Worm (Caenorhabditis elegans): Measurements from ENCODE around the gene nep-4.
A peak's percentile ranks its signal among the peaks of the same experiment; 100 is the strongest.
"Not testable (repeated sequence)": the region's sequence is repeated elsewhere in the genome, so short reads cannot be mapped to it uniquely, and the experiment has no call there.

The nep-4 gene

ce11 chrX:6863032-6863431 lies at the start of gene nep-4:
Gene nep-4 (minus strand): TSS chrX:6863424.
- TF ChIP-seq W03F9.2 (tag; optimal IDR thresholded peaks at IDR 0.05) (no peak), him-1 (tag; optimal IDR thresholded peaks at IDR 0.05) (no peak), dao-5 (tag; optimal IDR thresholded peaks at IDR 0.05) (no peak)

ce11 chrX:6905581-6905980 lies 42.4 kb upstream of the nep-4 start:
- TF ChIP-seq W03F9.2 (tag; optimal IDR thresholded peaks at IDR 0.05) (no peak), him-1 (tag; optimal IDR thresholded peaks at IDR 0.05) (no peak), dao-5 (tag; optimal IDR thresholded peaks at IDR 0.05) (no peak)

- TF ChIP-seq him-1 (tag; optimal IDR thresholded peaks at IDR 0.05), result no peak
- TF ChIP-seq W03F9.2 (tag; optimal IDR thresholded peaks at IDR 0.05), result no peak
- no peak for TF ChIP-seq dao-5 (tag; optimal IDR thresholded peaks at IDR 0.05)
These were observed 41.0 kb upstream of the nep-4 start, which contains the start of gene sid-5 for ce11 chrX:6904064-6904771. Gene sid-5 (plus strand): TSS chrX:6904721.

- TF ChIP-seq W03F9.2 (tag; optimal IDR thresholded peaks at IDR 0.05), result no peak
- TF ChIP-seq dao-5 (tag; optimal IDR thresholded peaks at IDR 0.05), result peak; percentile 14
These were observed 39.7 kb upstream of the nep-4 start for ce11 chrX:6902958-6903357.

ce11 chrX:6901078-6901477 lies 37.9 kb upstream of the nep-4 start, which contains the start of gene pes-23:
Gene pes-23 (plus strand): TSS chrX:6901378.
- TF ChIP-seq W03F9.2 (tag; optimal IDR thresholded peaks at IDR 0.05), result no peak
- TF ChIP-seq dao-5 (tag; optimal IDR thresholded peaks at IDR 0.05), result no peak
- TF ChIP-seq him-1 (tag; optimal IDR thresholded peaks at IDR 0.05), result no peak

ce11 chrX:6899848-6900247 lies 36.6 kb upstream of the nep-4 start, which contains the start of gene F14B8.4:
Gene F14B8.4 (minus strand): TSS chrX:6899948.
- TF ChIP-seq him-1 (tag; optimal IDR thresholded peaks at IDR 0.05) (no peak), W03F9.2 (tag; optimal IDR thresholded peaks at IDR 0.05) (no peak), dao-5 (tag; optimal IDR thresholded peaks at IDR 0.05) (no peak)

- TF ChIP-seq W03F9.2 (tag; optimal IDR thresholded peaks at IDR 0.05) (no peak), dao-5 (tag; optimal IDR thresholded peaks at IDR 0.05) (no peak), him-1 (tag; optimal IDR thresholded peaks at IDR 0.05) (no peak)
These were observed 30.9 kb upstream of the nep-4 start for ce11 chrX:6894104-6894503.

- TF ChIP-seq W03F9.2 (tag; optimal IDR thresholded peaks at IDR 0.05), result no peak
- no peak for TF ChIP-seq dao-5 (tag; optimal IDR thresholded peaks at IDR 0.05)
- TF ChIP-seq him-1 (tag; optimal IDR thresholded peaks at IDR 0.05), result no peak
These were observed 29.9 kb upstream of the nep-4 start for ce11 chrX:6893074-6893473.

- no peak for TF ChIP-seq W03F9.2 (tag; optimal IDR thresholded peaks at IDR 0.05)
- no peak for TF ChIP-seq dao-5 (tag; optimal IDR thresholded peaks at IDR 0.05)
- no peak for TF ChIP-seq him-1 (tag; optimal IDR thresholded peaks at IDR 0.05)
These were observed 26.1 kb upstream of the nep-4 start, which contains the start of gene unc-6 for ce11 chrX:6889374-6889773. Gene unc-6 (plus strand): TSS chrX:6889674.

- no peak for TF ChIP-seq dao-5 (tag; optimal IDR thresholded peaks at IDR 0.05)
- no peak for TF ChIP-seq W03F9.2 (tag; optimal IDR thresholded peaks at IDR 0.05)
These were observed 25.0 kb upstream of the nep-4 start for ce11 chrX:6888208-6888607.

- TF ChIP-seq him-1 (tag; optimal IDR thresholded peaks at IDR 0.05), result no peak
- TF ChIP-seq W03F9.2 (tag; optimal IDR thresholded peaks at IDR 0.05), result no peak
- no peak for TF ChIP-seq dao-5 (tag; optimal IDR thresholded peaks at IDR 0.05)
These were observed 22.1 kb upstream of the nep-4 start, which contains the start of gene F41C6.7 for ce11 chrX:6885227-6885853. Gene F41C6.7 (minus strand): TSS chrX:6885277.

ce11 chrX:6884439-6884838 lies 21.2 kb upstream of the nep-4 start:
- TF ChIP-seq dao-5 (tag; optimal IDR thresholded peaks at IDR 0.05), result no peak
- TF ChIP-seq W03F9.2 (tag; optimal IDR thresholded peaks at IDR 0.05), result no peak
- TF ChIP-seq him-1 (tag; optimal IDR thresholded peaks at IDR 0.05), result no peak

- not testable (repeated sequence) for TF ChIP-seq him-1, dao-5, W03F9.2 (tag; optimal IDR thresholded peaks at IDR 0.05)
These were observed 18.6 kb upstream of the nep-4 start, which contains the start of gene F41C6.6 for ce11 chrX:6881795-6882194. Gene F41C6.6 (minus strand): TSS chrX:6881895.

ce11 chrX:6877436-6877835 lies 14.2 kb upstream of the nep-4 start, which contains the start of gene col-173:
Gene col-173 (minus strand): TSS chrX:6877536.
- TF ChIP-seq dao-5 (tag; optimal IDR thresholded peaks at IDR 0.05), result no peak
